Fruit fly (Drosophila melanogaster) whole organism, embryonic: ENCODE data around the gene woc.

ENCODE experiments used
- Blimp-1 ChIP-seq: fragments of 200-800 bp; sonication (Bioruptor generic); optimal IDR thresholded peaks from 3 replicates; lab custom pipeline; 2018; ENCODE audit warnings: missing biosample characterization, missing genetic modification characterization, mild to moderate bottlenecking, moderate library complexity, missing genetic modification reagents
- CG10209 ChIP-seq: fragments of 200-800 bp; sonication (Bioruptor generic); optimal IDR thresholded peaks from 3 replicates; lab custom pipeline; 2017; ENCODE audit warnings: missing biosample characterization, mild to moderate bottlenecking, missing genetic modification characterization, missing genetic modification reagents
- CG14050 ChIP-seq: fragments of 200-800 bp; sonication (Bioruptor generic); IDR thresholded peaks from 3 replicates; pipeline ENCODE4 v1.3.6; 2022; ENCODE audit warnings: missing biosample characterization, missing genetic modification characterization
- CG15479 ChIP-seq: fragments of 200-800 bp; sonication (Bioruptor generic); optimal IDR thresholded peaks from 3 replicates; lab custom pipeline; 2019; ENCODE audit warnings: missing biosample characterization, mild to moderate bottlenecking, missing genetic modification characterization, moderate library complexity
- CG17568 ChIP-seq: fragments of 200-800 bp; sonication (Bioruptor generic); optimal IDR thresholded peaks from 2 replicates; lab custom pipeline; 2018; ENCODE audit warnings: missing biosample characterization, mild to moderate bottlenecking, missing genetic modification characterization, moderate library complexity
- CG17802 ChIP-seq: fragments of 200-800 bp; sonication (Bioruptor generic); optimal IDR thresholded peaks from 2 replicates; lab custom pipeline; 2018; ENCODE audit warnings: missing biosample characterization, mild to moderate bottlenecking, missing genetic modification characterization, moderate library complexity
- CG2120 ChIP-seq: fragments of 200-800 bp; sonication (Bioruptor generic); optimal IDR thresholded peaks from 3 replicates; lab custom pipeline; 2016; ENCODE audit warnings: missing biosample characterization, missing genetic modification characterization
- CG30403 ChIP-seq: fragments of 200-800 bp; sonication (Bioruptor generic); optimal IDR thresholded peaks from 3 replicates; lab custom pipeline; 2016; ENCODE audit warnings: missing biosample characterization, missing genetic modification characterization
- CG31365 ChIP-seq: fragments of 200-800 bp; sonication (Bioruptor generic); optimal IDR thresholded peaks from 2 replicates; lab custom pipeline; 2018; ENCODE audit warnings: missing biosample characterization, mild to moderate bottlenecking, missing genetic modification characterization
- CG3407 ChIP-seq: fragments of 200-800 bp; sonication (Bioruptor generic); optimal IDR thresholded peaks from 2 replicates; lab custom pipeline; 2018; ENCODE audit warnings: missing biosample characterization, mild to moderate bottlenecking, missing genetic modification characterization
- CG3847 ChIP-seq: fragments of 200-800 bp; sonication (Bioruptor generic); IDR thresholded peaks from 2 replicates; pipeline ENCODE4 v1.3.6; 2022; ENCODE audit warnings: missing biosample characterization, missing genetic modification characterization
- CG4730 ChIP-seq: fragments of 200-800 bp; sonication (Bioruptor generic); IDR thresholded peaks from 2 replicates; pipeline ENCODE4 v1.3.6; 2022; ENCODE audit warnings: missing biosample characterization, missing genetic modification characterization
- CG5953 ChIP-seq: fragments of 200-800 bp; sonication (Bioruptor generic); IDR thresholded peaks from 2 replicates; pipeline ENCODE4 v1.3.6; 2022; ENCODE audit warnings: missing biosample characterization, missing genetic modification characterization
- CG6765 ChIP-seq: fragments of 200-800 bp; sonication (Bioruptor generic); optimal IDR thresholded peaks from 3 replicates; lab custom pipeline; 2017; ENCODE audit warnings: missing biosample characterization, mild to moderate bottlenecking, missing genetic modification characterization
- CG8388 ChIP-seq: fragments of 200-800 bp; sonication (Bioruptor generic); optimal IDR thresholded peaks from 2 replicates; lab custom pipeline; 2019; ENCODE audit warnings: missing biosample characterization, mild to moderate bottlenecking, missing genetic modification characterization, moderate library complexity
- Camta ChIP-seq: fragments of 200-800 bp; sonication (Bioruptor generic); optimal IDR thresholded peaks from 2 replicates; lab custom pipeline; 2016; ENCODE audit warnings: missing biosample characterization, missing genetic modification characterization
- Chrac-16 ChIP-seq: fragments of 200-800 bp; sonication (Bioruptor generic); optimal IDR thresholded peaks from 3 replicates; lab custom pipeline; 2016; ENCODE audit warnings: missing biosample characterization, missing genetic modification characterization
- CoRest ChIP-seq: fragments of 200-800 bp; sonication (Bioruptor generic); optimal IDR thresholded peaks from 3 replicates; lab custom pipeline; 2018; ENCODE audit warnings: missing biosample characterization, mild to moderate bottlenecking, missing genetic modification characterization, moderate library complexity
- Dp ChIP-seq: fragments of 200-800 bp; sonication (Bioruptor generic); optimal IDR thresholded peaks from 2 replicates; lab custom pipeline; 2018; ENCODE audit warnings: missing biosample characterization, mild to moderate bottlenecking, missing genetic modification characterization, moderate library complexity
- Drgx ChIP-seq: fragments of 200-800 bp; sonication (Bioruptor generic); IDR thresholded peaks from 2 replicates; pipeline ENCODE4 v1.3.6; 2022; ENCODE audit warnings: missing biosample characterization, missing genetic modification characterization
- Ets97D ChIP-seq: fragments of 200-800 bp; sonication (Bioruptor generic); optimal IDR thresholded peaks from 3 replicates; lab custom pipeline; 2016; ENCODE audit warnings: missing biosample characterization, missing genetic modification characterization
- H2.0 ChIP-seq: fragments of 200-800 bp; sonication (Bioruptor generic); IDR thresholded peaks from 2 replicates; pipeline ENCODE4 v1.3.6; 2022; ENCODE audit warnings: missing biosample characterization, missing genetic modification characterization
- HLH4C ChIP-seq: fragments of 200-800 bp; sonication (Bioruptor generic); IDR thresholded peaks from 3 replicates; pipeline ENCODE4 v1.3.6; 2022; ENCODE audit warnings: missing biosample characterization, missing genetic modification characterization; ENCODE audit not compliant: partially characterized antibody
- HLHmδ ChIP-seq: fragments of 200-800 bp; sonication (Bioruptor generic); optimal IDR thresholded peaks from 2 replicates; lab custom pipeline; 2018; ENCODE audit warnings: missing biosample characterization, mild to moderate bottlenecking, missing genetic modification characterization, moderate library complexity
- NC2α ChIP-seq: fragments of 200-800 bp; sonication (Bioruptor generic); optimal IDR thresholded peaks from 2 replicates; lab custom pipeline; 2016; ENCODE audit warnings: missing biosample characterization, missing genetic modification characterization
- Optix ChIP-seq: fragments of 200-800 bp; sonication (Bioruptor generic); IDR thresholded peaks from 3 replicates; pipeline ENCODE4 v1.3.6; 2022; ENCODE audit warnings: missing biosample characterization, missing genetic modification characterization
- Sox102F ChIP-seq: fragments of 200-800 bp; sonication (Bioruptor generic); optimal IDR thresholded peaks from 2 replicates; lab custom pipeline; 2018; ENCODE audit warnings: missing biosample characterization, mild to moderate bottlenecking, missing genetic modification characterization, moderate library complexity
- Sry-β ChIP-seq: fragments of 200-800 bp; sonication (Bioruptor generic); optimal IDR thresholded peaks from 2 replicates; lab custom pipeline; 2018; ENCODE audit warnings: missing biosample characterization, mild to moderate bottlenecking, missing genetic modification characterization, moderate library complexity
- ab ChIP-seq: fragments of 200-800 bp; sonication (Bioruptor generic); optimal IDR thresholded peaks from 2 replicates; lab custom pipeline; 2016; ENCODE audit warnings: missing biosample characterization, missing genetic modification characterization
- ato ChIP-seq: fragments of 200-800 bp; sonication (Bioruptor generic); IDR thresholded peaks from 2 replicates; pipeline ENCODE4 v1.3.6; 2022; ENCODE audit warnings: missing biosample characterization, missing genetic modification characterization; ENCODE audit not compliant: partially characterized antibody
- bowl ChIP-seq: fragments of 200-800 bp; sonication (Bioruptor generic); IDR thresholded peaks from 2 replicates; pipeline ENCODE4 v1.3.6; 2022; ENCODE audit warnings: missing biosample characterization, missing genetic modification characterization
- chm ChIP-seq: fragments of 200-800 bp; sonication (Bioruptor generic); IDR thresholded peaks from 2 replicates; pipeline ENCODE4 v1.3.6; 2022; ENCODE audit warnings: missing biosample characterization, missing genetic modification characterization
- croc ChIP-seq: fragments of 200-800 bp; sonication (Bioruptor generic); conservative IDR thresholded peaks from 3 replicates; pipeline ENCODE4 v1.3.6; 2022; ENCODE audit warnings: missing biosample characterization, missing genetic modification characterization
- dan ChIP-seq: fragments of 200-800 bp; sonication (Bioruptor generic); IDR thresholded peaks from 2 replicates; pipeline ENCODE4 v1.3.6; 2022; ENCODE audit warnings: missing biosample characterization, missing genetic modification characterization
- dati ChIP-seq: fragments of 200-800 bp; sonication (Bioruptor generic); IDR thresholded peaks from 2 replicates; pipeline ENCODE4 v1.3.6; 2022; ENCODE audit warnings: missing biosample characterization, missing genetic modification characterization
- eyg ChIP-seq: fragments of 200-800 bp; sonication (Bioruptor generic); optimal IDR thresholded peaks from 3 replicates; lab custom pipeline; 2016; ENCODE audit warnings: missing biosample characterization, missing genetic modification characterization
- gsb-n ChIP-seq: fragments of 200-800 bp; sonication (Bioruptor generic); optimal IDR thresholded peaks from 3 replicates; lab custom pipeline; 2018; ENCODE audit warnings: missing biosample characterization, mild to moderate bottlenecking, missing genetic modification characterization
- hb ChIP-seq: fragments of 200-800 bp; sonication (Bioruptor generic); IDR thresholded peaks from 3 replicates; pipeline ENCODE4 v1.3.6; 2022; ENCODE audit warnings: missing biosample characterization, missing genetic modification characterization; ENCODE audit not compliant: partially characterized antibody
- jumu ChIP-seq: fragments of 200-800 bp; sonication (Bioruptor generic); optimal IDR thresholded peaks from 3 replicates; lab custom pipeline; 2016; ENCODE audit warnings: missing biosample characterization, missing genetic modification characterization
- lbe ChIP-seq: fragments of 200-800 bp; sonication (Bioruptor generic); optimal IDR thresholded peaks from 2 replicates; lab custom pipeline; 2016; ENCODE audit warnings: missing biosample characterization, mild to moderate bottlenecking, missing genetic modification characterization
- lola ChIP-seq, 3 experiments: fragments of >200 bp in 2 of 3; fragments of 200-800 bp in 1 of 3; sonication (Bioruptor generic) in 1 of 3; optimal IDR thresholded peaks; 2 replicates each; lab custom pipeline; 2017 to 2019; ENCODE audit warnings: missing biosample characterization in 3 of 3, missing genetic modification characterization in 3 of 3, mild to moderate bottlenecking in 1 of 3, moderate library complexity in 1 of 3
- phol ChIP-seq: fragments of 200-800 bp; sonication (Bioruptor generic); optimal IDR thresholded peaks from 3 replicates; lab custom pipeline; 2018; ENCODE audit warnings: missing biosample characterization, mild to moderate bottlenecking, missing genetic modification characterization, moderate library complexity
- ranshi ChIP-seq: fragments of 200-800 bp; sonication (Bioruptor generic); IDR thresholded peaks from 2 replicates; pipeline ENCODE4 v1.3.6; 2022; ENCODE audit warnings: missing biosample characterization, missing genetic modification characterization
- schlank ChIP-seq: fragments of 200-800 bp; sonication (Bioruptor generic); optimal IDR thresholded peaks from 2 replicates; lab custom pipeline; 2018; ENCODE audit warnings: missing biosample characterization, mild to moderate bottlenecking, missing genetic modification characterization
- sim ChIP-seq: fragments of 200-800 bp; sonication (Bioruptor generic); IDR thresholded peaks from 2 replicates; pipeline ENCODE4 v1.3.6; 2022; ENCODE audit warnings: missing biosample characterization, missing genetic modification characterization
- slou ChIP-seq: fragments of 200-800 bp; sonication (Bioruptor generic); optimal IDR thresholded peaks from 3 replicates; lab custom pipeline; 2016; ENCODE audit warnings: missing biosample characterization, missing genetic modification characterization
- sqz ChIP-seq: fragments of 200-800 bp; sonication (Bioruptor generic); optimal IDR thresholded peaks from 3 replicates; lab custom pipeline; 2018; ENCODE audit warnings: missing biosample characterization, mild to moderate bottlenecking, missing genetic modification characterization
- sug ChIP-seq: fragments of 200-800 bp; optimal IDR thresholded peaks from 2 replicates; lab custom pipeline; 2019; ENCODE audit warnings: missing biosample characterization, mild to moderate bottlenecking, missing genetic modification characterization, moderate library complexity

woc gene

DNA sequence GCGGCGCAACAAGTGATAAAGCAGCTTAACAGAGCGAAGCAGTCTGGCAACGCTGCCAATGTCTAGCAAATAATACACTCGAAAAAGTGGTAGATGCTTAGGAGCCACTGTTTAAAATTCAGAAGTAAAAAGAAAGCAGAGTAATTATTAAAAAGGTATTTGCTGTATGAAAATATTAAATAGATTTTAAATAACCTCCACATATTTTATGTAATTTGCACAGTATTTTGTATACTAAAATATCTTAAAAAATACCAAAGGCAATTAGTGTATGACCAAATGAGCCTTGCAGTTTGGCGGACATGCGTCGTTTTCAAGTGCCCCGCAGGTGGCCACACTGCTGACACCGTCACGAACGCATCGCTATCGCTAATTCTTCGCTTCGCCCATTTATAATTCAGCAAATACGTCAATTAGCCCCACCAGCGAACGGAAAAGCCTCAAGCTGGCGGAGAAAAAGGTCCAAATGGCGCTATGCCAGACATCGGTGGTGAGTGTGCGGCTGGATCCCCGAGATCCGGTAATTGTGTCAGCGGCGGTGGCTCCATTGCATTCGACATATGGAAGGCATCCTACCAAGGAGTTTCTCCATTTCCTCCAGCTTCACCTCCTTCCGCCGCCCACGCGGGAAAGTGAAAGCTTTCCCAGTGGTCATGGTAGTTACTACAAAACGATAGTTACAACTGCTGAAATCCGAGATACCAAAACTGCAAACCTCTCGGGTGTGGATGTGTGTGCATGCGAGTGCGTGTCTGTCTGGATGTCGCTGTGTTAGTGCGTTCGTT lies 10.5 kb downstream of the woc start, which contains the start of gene pll (continued):
- TF ChIP-seq CG4730 (GFP tag; lab: Robert Waterston, UW) (peak; percentile 84), CG3407 (GFP tag; lab: Kevin White, UChicago) (peak; percentile 11), CG15479 (GFP tag; lab: Kevin White, UChicago) (peak; percentile 0), CG10209 (peak; percentile 69), Sry-β (no peak), chm (GFP tag; lab: Robert Waterston, UW) (peak; percentile 92), schlank (tag; lab: Kevin White, UChicago) (peak; percentile 50), CG2120 (peak; percentile 92), ab (peak; percentile 6), croc (GFP tag; lab: Robert Waterston, UW) (peak; percentile 55), dan (GFP tag; lab: Robert Waterston, UW) (0 out of 2 replicates have a peak, but pooled peaks have one; percentile 27), Dp (GFP tag; lab: Kevin White, UChicago) (peak; percentile 46), NC2α (GFP tag; lab: Kevin White, UChicago) (no peak), sim (no peak), CG14050 (GFP tag; lab: Robert Waterston, UW) (peak; percentile 68), Chrac-16 (GFP tag; lab: Kevin White, UChicago) (peak; percentile 86), CG6765 (GFP tag; lab: Kevin White, UChicago) (peak; percentile 8), ato (GFP tag; lab: Robert Waterston, UW) (no peak), CG8388 (GFP tag; lab: Kevin White, UChicago) (peak; percentile 76), jumu (GFP tag; lab: Kevin White, UChicago) (peak; percentile 47), dati (peak; percentile 65), hb (GFP tag; lab: Robert Waterston, UW) (no peak), CoRest (tag; lab: Kevin White, UChicago) (peak; percentile 84), lbe (no peak), CG17802 (tag; lab: Kevin White, UChicago) (peak; percentile 40), Drgx (GFP tag; lab: Robert Waterston, UW) (peak; percentile 90), CG5953 (GFP tag; lab: Robert Waterston, UW) (peak; percentile 88), gsb-n (tag; lab: Kevin White, UChicago) (peak; percentile 83), eyg (GFP tag; lab: Kevin White, UChicago) (peak; percentile 59), lola (GFP tag; optimal IDR thresholded peaks at IDR 0.05; lab: Kevin White, UChicago) (peak in 1 of 3 experiments; percentile 55), phol (peak; percentile 84), CG3847 (GFP tag; lab: Robert Waterston, UW) (peak; percentile 89), CG31365 (tag; lab: Kevin White, UChicago) (no peak), Blimp-1 (GFP tag; lab: Kevin White, UChicago) (peak; percentile 78), H2.0 (GFP tag; lab: Robert Waterston, UW) (peak; percentile 84), slou (GFP tag; lab: Kevin White, UChicago) (peak; percentile 38), HLHmδ (no peak), Ets97D (GFP tag; lab: Kevin White, UChicago) (peak; percentile 84), ranshi (GFP tag; lab: Robert Waterston, UW) (peak; percentile 77), HLH4C (peak; percentile 51; the same call in 1 of the 3 replicates), Sox102F (peak; percentile 85), bowl (GFP tag; lab: Robert Waterston, UW) (peak; percentile 49; the same call in 1 of the 2 replicates), CG30403 (GFP tag; lab: Kevin White, UChicago) (peak; percentile 86), sqz (GFP tag; lab: Kevin White, UChicago) (no peak), Optix (GFP tag; lab: Robert Waterston, UW) (0 out of 3 replicates have a peak, but pooled peaks have one; percentile 41), Camta (GFP tag; lab: Kevin White, UChicago) (peak; percentile 71), CG17568 (no peak), sug (tag; lab: Kevin White, UChicago) (peak; percentile 56)
